Worm (Caenorhabditis elegans): ENCODE data around the gene ZC53.22.

- TF ChIP-seq nhr-232 (tag; optimal IDR thresholded peaks at IDR 0.05) = no peak
- no peak for TF ChIP-seq K02D7.2 (tag; optimal IDR thresholded peaks at IDR 0.05)
- no peak for TF ChIP-seq ceh-9 (tag; optimal IDR thresholded peaks at IDR 0.05)
- TF ChIP-seq elt-4 (tag; optimal IDR thresholded peaks at IDR 0.05) = no peak
- TF ChIP-seq pha-4 (tag; optimal IDR thresholded peaks at IDR 0.05) = no peak
- TF ChIP-seq elt-2 (tag; optimal IDR thresholded peaks at IDR 0.05) = no peak
Observed at ce11 chrX:1917169-1917568, 5.0 kb downstream of the ZC53.22 start, which contains the start of gene dot-1.5.
